Worm (Caenorhabditis elegans) whole organism, L3 larva: ENCODE measurements around the gene eef-1B.2.

ENCODE experiments used
- aly-2 ChIP-seq: fragments of 150-350 bp; optimal IDR thresholded peaks from 2 replicates; lab custom pipeline; 2014; ENCODE audit warnings: missing biosample characterization, missing genetic modification characterization
- ama-1 ChIP-seq: fragments of 150-350 bp; optimal IDR thresholded peaks from 2 replicates; lab custom pipeline; 2018
- ceh-82 ChIP-seq: fragments of 150-350 bp; optimal IDR thresholded peaks from 2 replicates; lab custom pipeline; 2014; ENCODE audit warnings: missing biosample characterization, missing genetic modification characterization
- mdl-1 ChIP-seq: fragments of 150-350 bp; optimal IDR thresholded peaks from 2 replicates; lab custom pipeline; 2014; ENCODE audit warnings: missing biosample characterization, missing genetic modification characterization
- nhr-25 ChIP-seq: sonication (generic microtip); optimal IDR thresholded peaks from 2 replicates; lab custom pipeline; 2017; ENCODE audit warnings: missing biosample characterization, missing genetic modification characterization
- unc-62 ChIP-seq: fragments of 150-350 bp; sonication (generic microtip); optimal IDR thresholded peaks from 4 replicates; lab custom pipeline; 2014; ENCODE audit warnings: missing biosample characterization, missing genetic modification reagents, missing genetic modification characterization
- zag-1 ChIP-seq: fragments of 150-350 bp; optimal IDR thresholded peaks from 2 replicates; lab custom pipeline; 2014; ENCODE audit warnings: missing biosample characterization, missing genetic modification characterization

DNA sequence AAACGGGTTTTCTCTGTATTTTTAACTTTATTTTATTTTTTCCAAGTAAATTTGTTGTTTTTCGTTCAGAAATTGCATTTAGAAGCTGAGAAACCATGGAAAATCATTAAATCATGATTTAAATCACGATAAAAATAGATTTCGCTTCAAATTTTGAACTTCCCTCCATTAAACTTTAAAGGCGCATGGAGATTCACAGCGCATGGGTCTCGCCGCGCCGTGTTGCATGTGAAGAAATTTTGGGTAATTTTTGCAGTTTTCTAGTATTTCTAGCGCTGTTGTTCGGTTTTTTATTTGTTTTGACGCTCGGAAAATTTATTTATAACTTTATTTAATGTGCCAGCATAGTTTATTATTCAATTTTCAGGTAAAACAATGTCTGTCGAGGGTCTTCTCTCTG, at the start of gene eef-1B.2:
- no peak for TF ChIP-seq aly-2 (tag; lab: Kevin White, UChicago)
- no peak for TF ChIP-seq ama-1 (lab: Kevin White, UChicago)
- TF ChIP-seq ceh-82, result no peak
- TF ChIP-seq mdl-1 (tag; lab: Kevin White, UChicago), result no peak
- TF ChIP-seq nhr-25 (tag; lab: Kevin White, UChicago), result peak; percentile 50
- TF ChIP-seq zag-1, result no peak
- no peak for TF ChIP-seq unc-62 (GFP tag; lab: Kevin White, UChicago)
